Fruit fly (Drosophila melanogaster): ENCODE measurements around the gene CG7322.

- TF ChIP-seq usp (GFP tag; optimal IDR thresholded peaks at IDR 0.05) (no peak), pan (optimal IDR thresholded peaks at IDR 0.05) (no peak), Vsx2 (GFP tag; optimal IDR thresholded peaks at IDR 0.05; ENCODE audit: partially characterized antibody) (no peak), Hr78 (GFP tag; optimal IDR thresholded peaks at IDR 0.05) (no peak), CG9705 (GFP tag; optimal IDR thresholded peaks at IDR 0.05) (no peak), sage (GFP tag; optimal IDR thresholded peaks at IDR 0.05) (no peak), foxo (GFP tag; optimal IDR thresholded peaks at IDR 0.05) (no peak), fru (GFP tag; optimal IDR thresholded peaks at IDR 0.05) (no peak), br (GFP tag; optimal IDR thresholded peaks at IDR 0.05) (no peak), sv (GFP tag; optimal IDR thresholded peaks at IDR 0.05) (no peak), Dif (GFP tag; optimal IDR thresholded peaks at IDR 0.05; ENCODE audit: partially characterized antibody) (no peak), Dfd (GFP tag; optimal IDR thresholded peaks at IDR 0.05) (no peak), GATAd (GFP tag; optimal IDR thresholded peaks at IDR 0.05) (no peak), CG32264 (GFP tag; optimal IDR thresholded peaks at IDR 0.05) (no peak)
These were observed 8.6 kb downstream of the CG7322 start for dm6 chrX:18849022-18849368.
